Fruit fly (Drosophila melanogaster): ENCODE data around the gene CG34456.

CG34456 gene

dm6 chr3L:9397156-9397555 lies 35.2 kb downstream of the CG34456 start (continued):
- TF ChIP-seq sc (optimal IDR thresholded peaks at IDR 0.05) (no peak), sc (GFP tag; optimal IDR thresholded peaks at IDR 0.05) (peak; percentile 28), vnd (GFP tag; IDR thresholded peaks at IDR 0.05; ENCODE audit: partially characterized antibody) (no peak), CG10654 (GFP tag; optimal IDR thresholded peaks at IDR 0.05) (peak; percentile 71), chif (GFP tag; optimal IDR thresholded peaks at IDR 0.05) (peak in 1 of 2 experiments; percentile 1), CG17328 (GFP tag; IDR thresholded peaks at IDR 0.05) (peak; percentile 16; the same call in 1 of the 2 replicates), BEAF-32 (GFP tag; optimal IDR thresholded peaks at IDR 0.05) (no peak), CG33213 (GFP tag; optimal IDR thresholded peaks at IDR 0.05) (peak; percentile 75), dysf (GFP tag; IDR thresholded peaks at IDR 0.05) (peak; percentile 5; the same call in 1 of the 3 replicates), CG12769 (tag; optimal IDR thresholded peaks at IDR 0.05) (peak; percentile 78), HHEX (GFP tag; optimal IDR thresholded peaks at IDR 0.05) (peak; percentile 89), CG2120 (GFP tag; optimal IDR thresholded peaks at IDR 0.05) (peak; percentile 60), vfl (GFP tag; optimal IDR thresholded peaks at IDR 0.05) (peak; percentile 19), sqz (GFP tag; optimal IDR thresholded peaks at IDR 0.05) (peak; percentile 66), btn (GFP tag; optimal IDR thresholded peaks at IDR 0.05) (no peak), schlank (tag; optimal IDR thresholded peaks at IDR 0.05) (peak; percentile 89), CG12391 (tag; optimal IDR thresholded peaks at IDR 0.05) (peak; percentile 6), Lpt (GFP tag; optimal IDR thresholded peaks at IDR 0.05) (no peak), Camta (GFP tag; optimal IDR thresholded peaks at IDR 0.05) (peak; percentile 68), z (GFP tag; IDR thresholded peaks at IDR 0.05) (0 out of 3 replicates have a peak, but pooled peaks have one; percentile 53), ash1 (GFP tag; optimal IDR thresholded peaks at IDR 0.05) (peak; percentile 95), fd96Cb (tag; optimal IDR thresholded peaks at IDR 0.05) (no peak), Deaf1 (tag; optimal IDR thresholded peaks at IDR 0.05) (peak; percentile 2), CG31365 (tag; optimal IDR thresholded peaks at IDR 0.05) (peak; percentile 82), CG7271 (tag; optimal IDR thresholded peaks at IDR 0.05) (peak; percentile 28), CG4404 (GFP tag; IDR thresholded peaks at IDR 0.05) (no peak), ci (GFP tag; IDR thresholded peaks at IDR 0.05) (peak; percentile 50; the same call in 2 of the 3 replicates), D19B (GFP tag; optimal IDR thresholded peaks at IDR 0.05) (peak; percentile 59), chn (GFP tag; optimal IDR thresholded peaks at IDR 0.05) (no peak), CG10959 (GFP tag; IDR thresholded peaks at IDR 0.05) (peak; percentile 32; the same call in 1 of the 2 replicates), CG18476 (GFP tag; optimal IDR thresholded peaks at IDR 0.05) (peak; percentile 35), ab (GFP tag; optimal IDR thresholded peaks at IDR 0.05) (no peak), CkIIα-i1 (GFP tag; IDR thresholded peaks at IDR 0.05) (no peak), rib (GFP tag; IDR thresholded peaks at IDR 0.05) (peak; percentile 33; the same call in 1 of the 2 replicates), Hey (tag; optimal IDR thresholded peaks at IDR 0.05) (peak; percentile 58), dmrt99B (tag; optimal IDR thresholded peaks at IDR 0.05) (peak; percentile 55), CG7357 (GFP tag; IDR thresholded peaks at IDR 0.05) (no peak), zfh2 (GFP tag; optimal IDR thresholded peaks at IDR 0.05) (peak; percentile 16), CG31441 (GFP tag; IDR thresholded peaks at IDR 0.05) (peak; percentile 35; the same call in 1 of the 2 replicates), unpg (GFP tag; optimal IDR thresholded peaks at IDR 0.05) (peak; percentile 45), CG3407 (GFP tag; optimal IDR thresholded peaks at IDR 0.05) (peak; percentile 44), CG10267 (tag; optimal IDR thresholded peaks at IDR 0.05) (no peak), eyg (GFP tag; optimal IDR thresholded peaks at IDR 0.05) (peak; percentile 84), disco-r (GFP tag; optimal IDR thresholded peaks at IDR 0.05) (no peak), kni (GFP tag; optimal IDR thresholded peaks at IDR 0.05) (peak; percentile 26), CG8359 (GFP tag; optimal IDR thresholded peaks at IDR 0.05; ENCODE audit: borderline replicate concordance) (peak; percentile 56), CG10321 (GFP tag; IDR thresholded peaks at IDR 0.05) (no peak), CG6654 (GFP tag; optimal IDR thresholded peaks at IDR 0.05) (no peak), crp (GFP tag; optimal IDR thresholded peaks at IDR 0.05) (no peak), tin (GFP tag; optimal IDR thresholded peaks at IDR 0.05) (peak; percentile 24), zfh1 (GFP tag; IDR thresholded peaks at IDR 0.05) (peak; percentile 59; the same call in 2 of the 3 replicates)

Measured in whole organism, embryonic.